Fruit fly (Drosophila melanogaster): ENCODE results near the gene Pfdn6.

Gene Pfdn6

DNA sequence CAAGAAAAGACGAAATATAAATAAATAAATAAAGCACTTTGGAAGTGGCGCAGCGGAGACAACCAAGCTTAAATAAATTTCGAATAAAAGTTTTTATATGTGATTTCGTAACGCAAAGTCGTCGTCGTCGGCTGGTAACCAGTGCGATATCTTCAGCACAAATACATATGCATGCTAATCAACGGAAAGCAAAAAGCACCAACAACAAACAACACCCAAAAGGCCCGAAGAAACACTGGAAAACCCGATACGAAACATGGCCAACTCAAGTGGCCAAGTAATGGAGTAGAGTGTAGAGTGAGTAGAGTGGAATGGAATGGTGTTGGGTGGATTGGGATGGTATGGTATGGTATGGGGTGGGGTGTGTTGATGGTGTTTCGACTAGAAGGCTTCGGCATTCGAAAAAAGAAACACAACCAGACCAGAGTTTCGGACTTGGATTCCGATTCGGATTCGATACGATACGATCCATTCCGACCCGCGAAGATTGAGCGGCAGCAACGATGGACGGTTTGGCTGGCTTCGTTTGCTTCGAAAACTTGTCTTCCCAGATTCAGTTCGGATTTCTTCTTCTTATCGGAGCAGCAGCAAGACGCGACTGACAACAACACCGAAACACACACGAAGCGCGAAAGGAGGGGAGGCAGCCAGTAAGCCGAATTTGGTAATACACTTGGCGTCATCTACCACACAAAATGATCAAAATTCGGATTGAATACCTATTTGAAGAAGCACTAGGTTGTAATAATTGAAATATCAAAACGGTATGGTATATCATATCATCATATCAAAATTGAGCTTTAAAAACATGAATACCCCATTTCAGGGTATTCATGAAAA lies 20.7 kb upstream of the Pfdn6 start (continued):
- TF ChIP-seq ERR (GFP tag; optimal IDR thresholded peaks at IDR 0.05) (peak; percentile 93), CG7963 (GFP tag; IDR thresholded peaks at IDR 0.05; ENCODE audit: partially characterized antibody) (no peak), sima (GFP tag; optimal IDR thresholded peaks at IDR 0.05) (peak; percentile 92), CG18619 (GFP tag; optimal IDR thresholded peaks at IDR 0.05) (peak; percentile 95), CG3726 (GFP tag; IDR thresholded peaks at IDR 0.05) (no peak; the same call in 2 of the 3 replicates), tll (GFP tag; optimal IDR thresholded peaks at IDR 0.05) (no peak), sna (GFP tag; IDR thresholded peaks at IDR 0.05; ENCODE audit: partially characterized antibody) (0 out of 2 replicates have a peak, but pooled peaks have one; percentile 36), CG14667 (GFP tag; IDR thresholded peaks at IDR 0.05) (peak; percentile 92; the same call in 1 of the 2 replicates), Fer3 (tag; optimal IDR thresholded peaks at IDR 0.05) (peak; percentile 95), Dp (GFP tag; optimal IDR thresholded peaks at IDR 0.05) (peak; percentile 0), HLHmδ (GFP tag; optimal IDR thresholded peaks at IDR 0.05) (no peak), ash1 (GFP tag; optimal IDR thresholded peaks at IDR 0.05) (peak; percentile 80), Six4 (GFP tag; optimal IDR thresholded peaks at IDR 0.05) (peak; percentile 90), CG13624 (GFP tag; optimal IDR thresholded peaks at IDR 0.05) (peak; percentile 97), pan (optimal IDR thresholded peaks at IDR 0.05) (no peak), pan (GFP tag; optimal IDR thresholded peaks at IDR 0.05 in 1 of 2, IDR thresholded peaks at IDR 0.05 in 1 of 2) (peak in 1 of 2 experiments; percentile 97), toy (GFP tag; IDR thresholded peaks at IDR 0.05) (peak; percentile 86), dysf (GFP tag; IDR thresholded peaks at IDR 0.05) (peak; percentile 94), CG12769 (tag; optimal IDR thresholded peaks at IDR 0.05) (peak; percentile 98), CG11247 (GFP tag; IDR thresholded peaks at IDR 0.05) (peak; percentile 90), CG11696 (GFP tag; IDR thresholded peaks at IDR 0.05) (peak; percentile 81), CG14965 (GFP tag; optimal IDR thresholded peaks at IDR 0.05; ENCODE audit: borderline replicate concordance) (peak; percentile 77), Dfd (GFP tag; optimal IDR thresholded peaks at IDR 0.05) (no peak), Fer2 (tag; optimal IDR thresholded peaks at IDR 0.05) (peak; percentile 69), CG2116 (GFP tag; optimal IDR thresholded peaks at IDR 0.05) (peak; percentile 70), CG6813 (GFP tag; optimal IDR thresholded peaks at IDR 0.05) (peak; percentile 90), CG16779 (GFP tag; IDR thresholded peaks at IDR 0.05) (peak; percentile 94), CG9609 (GFP tag; optimal IDR thresholded peaks at IDR 0.05) (peak; percentile 94), aop (GFP tag; IDR thresholded peaks at IDR 0.05) (peak; percentile 70), nmo (GFP tag; optimal IDR thresholded peaks at IDR 0.05) (peak; percentile 94), CG1233 (GFP tag; optimal IDR thresholded peaks at IDR 0.05) (peak; percentile 91), Oaz (GFP tag; IDR thresholded peaks at IDR 0.05) (peak; percentile 89), D19B (GFP tag; optimal IDR thresholded peaks at IDR 0.05) (peak; percentile 90), CG10979 (tag; optimal IDR thresholded peaks at IDR 0.05) (peak; percentile 85), slou (GFP tag; optimal IDR thresholded peaks at IDR 0.05) (peak; percentile 83), CG8388 (GFP tag; optimal IDR thresholded peaks at IDR 0.05) (peak; percentile 91), insv (GFP tag; optimal IDR thresholded peaks at IDR 0.05) (peak; percentile 17 to 36), CG12155 (GFP tag; optimal IDR thresholded peaks at IDR 0.05) (peak; percentile 95), CG11085 (GFP tag; IDR thresholded peaks at IDR 0.05) (peak; percentile 91), wdn (GFP tag; IDR thresholded peaks at IDR 0.05) (peak; percentile 94), dpn (GFP tag; optimal IDR thresholded peaks at IDR 0.05) (peak; percentile 90 to 97), Xrp1 (GFP tag; IDR thresholded peaks at IDR 0.05) (peak; percentile 88), CG9437 (GFP tag; optimal IDR thresholded peaks at IDR 0.05) (peak; percentile 88), CG14441 (GFP tag; IDR thresholded peaks at IDR 0.05) (peak; percentile 89), CG11504 (tag; optimal IDR thresholded peaks at IDR 0.05) (peak; percentile 87), ems (GFP tag; optimal IDR thresholded peaks at IDR 0.05) (peak; percentile 93), CG15514 (GFP tag; optimal IDR thresholded peaks at IDR 0.05) (peak; percentile 90), Blimp-1 (GFP tag; optimal IDR thresholded peaks at IDR 0.05) (peak; percentile 89)

Data from whole organism, embryonic.